Fruit fly (Drosophila melanogaster): ENCODE results near the gene CG4098.

Gene CG4098

DNA sequence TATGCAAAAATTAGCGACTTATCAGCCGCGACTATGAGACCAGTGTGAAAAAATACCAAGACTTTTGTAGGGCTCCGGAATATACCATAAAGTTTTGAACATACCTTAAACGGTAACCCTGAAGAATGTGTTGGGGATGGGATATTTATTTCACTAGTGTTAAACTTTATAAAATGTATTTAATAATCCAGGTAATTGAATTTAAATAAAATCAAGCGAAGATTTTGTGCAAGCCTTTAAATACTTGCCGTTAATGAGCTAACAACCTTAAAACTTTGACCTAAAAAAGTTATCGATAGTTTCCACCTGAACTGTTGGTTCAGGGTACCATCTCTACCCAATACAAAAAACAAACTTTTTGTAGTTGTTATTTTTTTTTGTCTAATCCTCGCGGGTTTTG is 3.0 kb upstream of the CG4098 start, which contains the start of gene CG4101 (continued):
- TF ChIP-seq emc (GFP tag; optimal IDR thresholded peaks at IDR 0.05) (peak; percentile 21), zen2 (GFP tag; IDR thresholded peaks at IDR 0.05; ENCODE audit: partially characterized antibody) (peak; percentile 73; the same call in 1 of the 3 replicates), CG15514 (GFP tag; optimal IDR thresholded peaks at IDR 0.05) (peak; percentile 85), HLHmδ (GFP tag; optimal IDR thresholded peaks at IDR 0.05) (no peak), CG10366 (GFP tag; IDR thresholded peaks at IDR 0.05) (peak; percentile 80), CG1233 (GFP tag; optimal IDR thresholded peaks at IDR 0.05) (peak; percentile 60), ash1 (GFP tag; optimal IDR thresholded peaks at IDR 0.05) (no peak), dmrt99B (tag; optimal IDR thresholded peaks at IDR 0.05) (peak; percentile 72), CG8359 (GFP tag; optimal IDR thresholded peaks at IDR 0.05; ENCODE audit: borderline replicate concordance) (no peak), CG34422 (GFP tag; IDR thresholded peaks at IDR 0.05) (peak; percentile 81), gt (GFP tag; IDR thresholded peaks at IDR 0.05) (no peak), lilli (GFP tag; optimal IDR thresholded peaks at IDR 0.05) (peak; percentile 92), MESR4 (GFP tag; optimal IDR thresholded peaks at IDR 0.05) (no peak), sim (GFP tag; IDR thresholded peaks at IDR 0.05) (no peak), CG7928 (GFP tag; optimal IDR thresholded peaks at IDR 0.05) (peak; percentile 88), btn (GFP tag; optimal IDR thresholded peaks at IDR 0.05) (no peak), CG2120 (GFP tag; optimal IDR thresholded peaks at IDR 0.05) (peak; percentile 92), CG11093 (GFP tag; IDR thresholded peaks at IDR 0.05) (peak; percentile 68; the same call in 2 of the 3 replicates), Med (GFP tag) (peak; percentile 95), schlank (tag; optimal IDR thresholded peaks at IDR 0.05) (peak; percentile 48), ems (GFP tag; optimal IDR thresholded peaks at IDR 0.05) (peak; percentile 81), cato (GFP tag; optimal IDR thresholded peaks at IDR 0.05; ENCODE audit: borderline replicate concordance) (peak; percentile 35), Xbp1 (GFP tag; optimal IDR thresholded peaks at IDR 0.05) (peak; percentile 86), dm (GFP tag; optimal IDR thresholded peaks at IDR 0.05) (peak; percentile 27), vnd (GFP tag; IDR thresholded peaks at IDR 0.05; ENCODE audit: partially characterized antibody) (peak; percentile 75), Ets97D (GFP tag; optimal IDR thresholded peaks at IDR 0.05) (peak; percentile 79), CG15269 (tag; optimal IDR thresholded peaks at IDR 0.05) (peak; percentile 82), CG10274 (GFP tag; optimal IDR thresholded peaks at IDR 0.05) (no peak), CG8478 (optimal IDR thresholded peaks at IDR 0.05) (no peak), CG9437 (GFP tag; optimal IDR thresholded peaks at IDR 0.05) (peak; percentile 37), gsb (GFP tag; IDR thresholded peaks at IDR 0.05) (no peak), CG4820 (GFP tag; optimal IDR thresholded peaks at IDR 0.05) (peak; percentile 74), Dip3 (GFP tag; optimal IDR thresholded peaks at IDR 0.05) (peak; percentile 96), Rx (GFP tag; IDR thresholded peaks at IDR 0.05) (peak; percentile 66), CG3065 (GFP tag; optimal IDR thresholded peaks at IDR 0.05) (peak; percentile 57), Hmx (GFP tag; optimal IDR thresholded peaks at IDR 0.05) (peak; percentile 62), CG4707 (GFP tag; optimal IDR thresholded peaks at IDR 0.05) (no peak), Elba2 (GFP tag; optimal IDR thresholded peaks at IDR 0.05) (peak; percentile 34), CG15073 (GFP tag; optimal IDR thresholded peaks at IDR 0.05) (no peak), CG2199 (GFP tag; IDR thresholded peaks at IDR 0.05) (no peak), CHES-1-like (GFP tag; optimal IDR thresholded peaks at IDR 0.05) (peak; percentile 83), al (GFP tag; IDR thresholded peaks at IDR 0.05) (peak; percentile 80), Dfd (GFP tag; optimal IDR thresholded peaks at IDR 0.05) (no peak), caup (GFP tag; optimal IDR thresholded peaks at IDR 0.05; ENCODE audit: severe bottlenecking) (peak; percentile 74), HLH3B (GFP tag; IDR thresholded peaks at IDR 0.05) (peak; percentile 57), CG8944 (GFP tag; optimal IDR thresholded peaks at IDR 0.05) (peak; percentile 64), CG31224 (GFP tag; IDR thresholded peaks at IDR 0.05) (peak; percentile 68), gcm (GFP tag; optimal IDR thresholded peaks at IDR 0.05) (peak; percentile 73), CG6272 (GFP tag; IDR thresholded peaks at IDR 0.05) (peak; percentile 77), Xrp1 (GFP tag; IDR thresholded peaks at IDR 0.05) (peak; percentile 85), CG4282 (GFP tag; optimal IDR thresholded peaks at IDR 0.05) (no peak), trem (tag; optimal IDR thresholded peaks at IDR 0.05) (peak; percentile 86)
